Fruit fly (Drosophila melanogaster): ENCODE data around the gene CG3309.

Gene CG3309

dm6 chrX:5329266-5329898 lies at the start of gene CG3309, which contains the start of gene XRCC1:
Gene CG3309, minus strand, starts transcription at chrX:5329347.
Gene XRCC1, plus strand, starts transcription at chrX:5329876.
- TF ChIP-seq noc (tag; optimal IDR thresholded peaks at IDR 0.05), result peak; percentile 5

DNA sequence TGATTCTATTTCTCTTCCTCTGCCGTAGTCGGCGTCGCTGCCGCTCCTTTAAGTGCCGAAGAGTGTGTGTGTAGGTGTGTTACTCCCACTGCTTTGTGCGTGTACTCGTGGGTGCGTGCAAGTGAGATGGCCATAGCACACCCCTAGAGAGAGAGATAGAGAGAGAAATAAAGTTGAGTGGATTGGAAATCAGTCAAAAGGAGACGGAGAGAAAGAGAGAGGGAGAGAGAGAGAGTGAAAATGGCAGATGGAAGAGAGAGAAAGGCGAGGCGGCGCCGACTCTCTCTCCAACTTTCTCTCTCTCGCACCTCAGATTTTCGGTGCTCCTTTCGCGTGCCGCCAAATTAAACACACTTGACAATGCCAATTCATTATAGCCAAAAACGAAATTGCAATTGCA lies 34.9 kb upstream of the CG3309 start:
- TF ChIP-seq noc (tag; optimal IDR thresholded peaks at IDR 0.05), result no peak

DNA sequence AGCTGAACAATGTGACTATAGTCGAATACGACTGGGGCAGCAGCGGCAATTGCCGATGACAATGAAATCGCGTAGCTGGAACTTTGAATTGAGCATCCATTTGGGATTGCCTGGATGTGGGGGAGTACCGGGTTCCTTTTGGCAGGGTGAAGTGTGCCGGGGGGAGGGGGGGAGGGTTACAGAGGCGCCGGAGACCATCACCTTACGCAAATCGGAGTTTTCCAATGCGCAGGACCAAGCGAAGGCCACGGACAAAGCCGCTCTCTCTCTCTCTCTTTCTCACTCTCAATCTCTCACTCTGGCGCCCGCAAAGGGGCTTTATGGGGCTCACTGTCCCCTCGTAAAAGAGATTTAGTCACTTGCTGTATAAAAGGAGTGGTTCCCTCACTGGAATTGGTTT lies 34.0 kb upstream of the CG3309 start:
- TF ChIP-seq noc (tag; optimal IDR thresholded peaks at IDR 0.05), result no peak

DNA sequence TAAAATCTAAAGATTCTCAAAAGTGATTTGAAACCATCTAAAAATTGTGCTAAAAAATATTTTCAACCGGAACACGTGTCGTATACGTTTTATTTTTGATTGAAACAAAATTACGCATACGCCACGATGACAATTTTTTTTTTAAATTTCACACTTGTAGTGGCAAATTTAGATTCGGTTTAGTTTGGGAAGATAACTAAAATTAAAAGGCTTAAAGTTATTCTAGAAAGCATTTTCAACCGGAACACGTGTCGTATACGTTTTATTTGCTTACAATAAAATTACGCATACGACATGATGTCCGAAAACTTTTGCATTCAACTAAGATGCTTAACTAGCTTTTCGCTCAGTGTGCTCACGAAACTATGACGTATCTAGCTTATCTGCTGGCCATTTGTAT lies 29.7 kb upstream of the CG3309 start:
- TF ChIP-seq noc (tag; optimal IDR thresholded peaks at IDR 0.05), result no peak

dm6 chrX:5357035-5357434 lies 27.9 kb upstream of the CG3309 start:
- no peak for TF ChIP-seq noc (tag; optimal IDR thresholded peaks at IDR 0.05)

dm6 chrX:5349899-5350575 lies 20.9 kb upstream of the CG3309 start:
- TF ChIP-seq noc (tag; optimal IDR thresholded peaks at IDR 0.05), result no peak

DNA sequence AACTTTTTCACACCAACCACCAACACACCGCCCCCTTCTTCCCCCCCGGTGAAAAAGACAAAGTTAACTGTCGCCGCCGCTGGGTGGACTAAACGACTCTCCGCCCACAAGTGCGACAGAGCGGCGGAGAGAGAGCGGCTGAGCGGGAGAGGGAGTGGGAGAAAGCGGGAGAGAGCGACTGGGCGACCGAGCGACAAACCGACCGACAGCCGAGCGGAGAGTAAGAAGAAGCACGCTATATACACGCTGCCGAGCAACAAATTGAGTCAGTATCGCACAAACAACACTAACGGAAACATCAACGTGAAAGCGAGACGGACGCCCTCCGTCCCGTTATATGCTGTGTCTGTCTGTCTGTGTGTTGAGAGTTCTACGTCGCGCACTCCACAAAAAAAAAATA lies 10.8 kb upstream of the CG3309 start, which contains the start of gene SK:
SK (plus strand) TSS at position 267 of the 400 bp plus-strand sequence.
- TF ChIP-seq noc (tag; optimal IDR thresholded peaks at IDR 0.05), result no peak

- no peak for TF ChIP-seq noc (tag; optimal IDR thresholded peaks at IDR 0.05)
Measured at dm6 chrX:5338435-5338834, 9.3 kb upstream of the CG3309 start.

dm6 chrX:5337316-5337715 lies 8.2 kb upstream of the CG3309 start:
- TF ChIP-seq noc (tag; optimal IDR thresholded peaks at IDR 0.05), result no peak

DNA sequence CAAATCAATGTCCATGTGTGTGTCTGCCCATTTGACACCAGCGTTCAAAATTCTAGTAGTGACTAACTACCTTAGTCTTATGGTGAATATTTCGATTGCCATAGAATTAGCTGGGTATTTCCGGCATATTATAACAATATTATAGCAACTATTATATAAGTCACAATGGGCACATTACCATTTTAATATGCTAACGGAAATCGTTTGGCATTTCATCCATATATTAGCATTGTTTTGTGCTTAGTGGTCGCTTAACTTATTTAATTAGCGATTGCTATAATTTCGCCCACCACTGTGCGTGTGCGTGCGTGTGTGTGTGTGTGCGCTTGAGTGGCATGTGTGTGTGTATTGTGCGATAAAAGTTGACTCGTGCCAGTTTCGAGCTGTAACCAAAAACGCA lies 7.6 kb upstream of the CG3309 start:
- peak; percentile 68 for TF ChIP-seq noc (tag; optimal IDR thresholded peaks at IDR 0.05)

dm6 chrX:5332259-5332862 lies 3.2 kb upstream of the CG3309 start, which contains the start of gene CanB:
Gene CanB, plus strand, starts transcription at chrX:5332499.
- TF ChIP-seq noc (tag; optimal IDR thresholded peaks at IDR 0.05), result no peak

dm6 chrX:5323636-5324035 lies 5.5 kb downstream of the CG3309 start, which contains the start of gene Mcm3:
Gene Mcm3, plus strand, starts transcription at chrX:5323855.
- no peak for TF ChIP-seq noc (tag; optimal IDR thresholded peaks at IDR 0.05)

DNA sequence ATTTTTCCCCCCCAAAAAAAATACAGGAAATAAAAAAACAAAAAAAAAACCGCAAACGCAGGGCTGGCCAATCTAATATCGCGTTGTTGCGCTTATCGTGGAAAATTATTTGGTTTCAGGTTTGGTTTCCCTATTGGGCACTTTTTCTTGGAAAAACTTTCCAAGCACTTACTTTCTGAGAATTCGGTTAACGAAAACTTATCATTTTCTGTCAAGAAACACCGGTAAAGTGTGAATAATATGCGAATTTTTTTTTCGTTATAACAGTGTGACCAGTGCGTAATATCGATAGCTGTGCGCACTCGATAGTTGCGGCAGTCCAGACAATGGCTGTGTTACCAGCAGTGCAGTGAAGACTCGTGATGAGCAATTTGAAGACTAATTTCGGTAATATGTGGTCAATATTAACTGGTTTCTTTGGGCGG lies 6.7 kb downstream of the CG3309 start, which contains the start of gene Rnp4F:
Rnp4F (minus strand) TSS at position 238 of the 425 bp plus-strand sequence.
- peak; percentile 68 for TF ChIP-seq noc (tag; optimal IDR thresholded peaks at IDR 0.05)

- TF ChIP-seq noc (tag; optimal IDR thresholded peaks at IDR 0.05), result no peak
Measured at dm6 chrX:5317170-5317569, 12.0 kb downstream of the CG3309 start, which contains the start of the genes CG15930 and Sas10. Gene CG15930, minus strand, starts transcription at chrX:5317295. Gene Sas10, plus strand, starts transcription at chrX:5317409.

dm6 chrX:5312958-5313357 lies 16.2 kb downstream of the CG3309 start, which contains the start of gene CG4198:
Gene CG4198, plus strand, starts transcription at chrX:5313258.
- TF ChIP-seq noc (tag; optimal IDR thresholded peaks at IDR 0.05), result no peak

- no peak for TF ChIP-seq noc (tag; optimal IDR thresholded peaks at IDR 0.05)
Measured at dm6 chrX:5311838-5312339, 17.3 kb downstream of the CG3309 start, which contains the start of the genes TrxT and dhd. Gene TrxT, minus strand, starts transcription at chrX:5311888. Gene dhd, plus strand, starts transcription at chrX:5312171.
